Worm (Caenorhabditis elegans) whole organism, young adult: Measurements from ENCODE around the gene H06H21.37.
A peak's percentile ranks its signal among the peaks of the same experiment; 100 is the strongest.

ENCODE experiments used
- B0261.1 ChIP-seq: sonication (generic microtip); optimal IDR thresholded peaks from 2 replicates; lab custom pipeline; 2016; ENCODE audit warnings: mild to moderate bottlenecking, missing genetic modification characterization, moderate library complexity, missing compliant biosample characterization
- ama-1 ChIP-seq, 3 experiments: fragments of 150-350 bp in 1 of 3; sonication (generic microtip) in 2 of 3; optimal IDR thresholded peaks; 2 replicates each; lab custom pipeline; 2014 to 2018; ENCODE audit warnings: missing biosample characterization in 2 of 3, missing genetic modification characterization in 2 of 3, missing genetic modification reagents in 2 of 3
- cebp-2 ChIP-seq: fragments of 200-800 bp; sonication (Bioruptor generic); IDR thresholded peaks from 2 replicates; pipeline ENCODE4 v1.3.6; 2022; ENCODE audit warnings: missing genetic modification characterization, missing compliant biosample characterization
- ceh-79 ChIP-seq: sonication (generic microtip); optimal IDR thresholded peaks from 2 replicates; lab custom pipeline; 2017; ENCODE audit warnings: mild to moderate bottlenecking, missing genetic modification characterization, missing compliant biosample characterization
- lin-40 ChIP-seq: sonication (generic microtip); optimal IDR thresholded peaks from 2 replicates; lab custom pipeline; 2016; ENCODE audit warnings: missing genetic modification characterization, mild to moderate bottlenecking, missing compliant biosample characterization, missing genotype, missing genetic modification reagents
- nhr-90 ChIP-seq: sonication (generic microtip); optimal IDR thresholded peaks from 2 replicates; lab custom pipeline; 2016; ENCODE audit warnings: missing genotype, mild to moderate bottlenecking, missing genetic modification characterization, missing compliant biosample characterization
- snpc-1.1 ChIP-seq: sonication (generic microtip); optimal IDR thresholded peaks from 2 replicates; lab custom pipeline; 2017; ENCODE audit warnings: missing genetic modification characterization, mild to moderate bottlenecking, missing compliant biosample characterization, antibody characterized with exemption, moderate library complexity, missing genotype, missing genetic modification reagents; ENCODE audit not compliant: insufficient read depth
- tlf-1 ChIP-seq: fragments of 200-800 bp; sonication (Bioruptor generic); optimal IDR thresholded peaks from 2 replicates; lab custom pipeline; 2018; ENCODE audit warnings: mild to moderate bottlenecking, missing genetic modification characterization, missing compliant biosample characterization
- unc-62 ChIP-seq: fragments of 150-350 bp; optimal IDR thresholded peaks from 2 replicates; lab custom pipeline; 2014; ENCODE audit warnings: missing biosample characterization, missing genetic modification reagents, missing genetic modification characterization

DNA sequence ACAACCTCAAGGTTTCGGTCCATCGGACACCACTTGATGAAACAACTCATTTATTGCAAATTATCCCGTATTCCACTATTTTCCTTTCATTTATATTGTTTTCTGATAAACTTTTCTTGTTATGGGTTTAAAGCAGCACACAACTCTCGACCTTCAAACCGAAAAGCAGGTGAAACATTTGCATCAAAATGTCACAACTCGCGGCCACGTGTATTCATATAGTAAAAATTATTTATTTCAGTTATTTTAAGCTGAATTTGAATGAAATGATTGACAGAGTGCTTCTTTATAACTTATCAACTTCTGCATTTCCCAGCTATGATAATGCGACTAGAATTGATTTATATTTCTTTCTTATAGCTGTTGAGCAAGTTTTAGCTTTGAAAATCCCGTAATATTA, 2.1 kb upstream of the H06H21.37 start, which contains the start of gene srw-95:
- no peak for TF ChIP-seq tlf-1 (GFP tag; lab: Kevin White, UChicago)
- no peak for TF ChIP-seq ama-1 (optimal IDR thresholded peaks at IDR 0.05; lab: Kevin White, UChicago)
- no peak for TF ChIP-seq ama-1 (GFP tag; optimal IDR thresholded peaks at IDR 0.05; lab: Kevin White, UChicago)
- TF ChIP-seq B0261.1: no peak
- no peak for TF ChIP-seq lin-40 (tag; lab: Kevin White, UChicago)
- peak; percentile 24 for TF ChIP-seq snpc-1.1 (tag; lab: Kevin White, UChicago)
- no peak for TF ChIP-seq cebp-2 (GFP tag; lab: Robert Waterston, UW)
- no peak for TF ChIP-seq nhr-90 (tag; lab: Kevin White, UChicago)
- no peak for TF ChIP-seq unc-62
- no peak for TF ChIP-seq ceh-79 (tag; lab: Kevin White, UChicago)
